Fruit fly (Drosophila melanogaster): ENCODE results near the gene CG9921.

DNA sequence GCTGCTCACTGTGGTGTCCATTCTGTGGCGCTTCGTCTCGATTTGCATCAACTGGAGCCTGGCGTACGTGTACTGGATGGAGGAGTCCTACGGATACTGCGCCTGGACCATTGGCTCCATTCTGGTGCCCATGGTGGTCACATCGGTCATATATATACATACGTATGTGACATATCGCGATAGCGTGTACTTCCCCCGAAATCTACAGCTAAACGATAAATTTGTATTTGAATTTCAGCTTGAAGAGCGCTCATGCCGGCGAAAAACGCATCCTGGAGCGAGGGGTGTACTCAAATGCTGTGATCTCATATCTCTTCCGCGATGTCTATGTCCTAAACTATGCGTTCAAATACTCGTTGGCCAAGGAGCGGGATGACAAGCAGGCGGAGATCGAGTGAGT lies 9.9 kb downstream of the CG9921 start:
- TF ChIP-seq CG14711 (tag; optimal IDR thresholded peaks at IDR 0.05), result no peak
- no peak for TF ChIP-seq Mnt (GFP tag; optimal IDR thresholded peaks at IDR 0.05)
- TF ChIP-seq kay (GFP tag; ENCODE audit: borderline replicate concordance), result no peak
- TF ChIP-seq CG33017 (tag; optimal IDR thresholded peaks at IDR 0.05), result no peak
- no peak for TF ChIP-seq Crg-1 (GFP tag; optimal IDR thresholded peaks at IDR 0.05)
- TF ChIP-seq cic (GFP tag; optimal IDR thresholded peaks at IDR 0.05), result no peak
- no peak for TF ChIP-seq CG12768 (GFP tag; optimal IDR thresholded peaks at IDR 0.05)

Data from whole organism, adult.